Fruit fly (Drosophila melanogaster) whole organism, pupa: ENCODE results near the gene Irc.

ENCODE experiments used
- CG10348 ChIP-seq: fragments of 200-800 bp; sonication (Bioruptor generic); IDR thresholded peaks from 2 replicates; pipeline ENCODE4 v1.3.6; 2022; ENCODE audit warnings: missing biosample characterization, missing genetic modification characterization
- CG12605 ChIP-seq: fragments of 200-800 bp; sonication (Bioruptor generic); IDR thresholded peaks from 2 replicates; pipeline ENCODE4 v1.3.6; 2022; ENCODE audit warnings: missing biosample characterization, missing genetic modification characterization
- CG13204 ChIP-seq: fragments of 200-800 bp; sonication (Bioruptor generic); optimal IDR thresholded peaks from 2 replicates; lab custom pipeline; 2018; ENCODE audit warnings: missing biosample characterization, mild to moderate bottlenecking, missing genetic modification characterization, moderate library complexity
- CG14655 ChIP-seq: fragments of 200-800 bp; sonication (Bioruptor generic); optimal IDR thresholded peaks from 3 replicates; lab custom pipeline; 2017; ENCODE audit warnings: mild to moderate bottlenecking, missing biosample characterization, missing genetic modification reagents, missing genetic modification characterization
- CG15710 ChIP-seq: fragments of 200-800 bp; sonication (Bioruptor generic); optimal IDR thresholded peaks from 2 replicates; lab custom pipeline; 2018; ENCODE audit warnings: missing biosample characterization, mild to moderate bottlenecking, missing genetic modification characterization, moderate library complexity
- CG17806 ChIP-seq: fragments of 200-800 bp; sonication (Bioruptor generic); optimal IDR thresholded peaks from 2 replicates; lab custom pipeline; 2018; ENCODE audit warnings: missing biosample characterization, mild to moderate bottlenecking, missing genetic modification characterization, moderate library complexity
- CG32121 ChIP-seq: fragments of 200-800 bp; sonication (Bioruptor generic); IDR thresholded peaks from 2 replicates; pipeline ENCODE4 v1.3.6; 2022; ENCODE audit warnings: missing biosample characterization, missing genetic modification characterization
- CG34367 ChIP-seq: fragments of 200-800 bp; sonication (Bioruptor generic); optimal IDR thresholded peaks from 2 replicates; lab custom pipeline; 2018; ENCODE audit warnings: missing biosample characterization, mild to moderate bottlenecking, missing genetic modification characterization
- CG4496 ChIP-seq: fragments of 200-800 bp; sonication (Bioruptor generic); IDR thresholded peaks from 3 replicates; pipeline ENCODE4 v1.3.6; 2022; ENCODE audit warnings: missing biosample characterization, missing genetic modification characterization
- CG8159 ChIP-seq: fragments of 200-800 bp; sonication (Bioruptor generic); optimal IDR thresholded peaks from 3 replicates; lab custom pipeline; 2018; ENCODE audit warnings: missing biosample characterization, mild to moderate bottlenecking, missing genetic modification characterization, moderate library complexity
- CG8301 ChIP-seq: fragments of 200-800 bp; sonication (Bioruptor generic); optimal IDR thresholded peaks from 2 replicates; lab custom pipeline; 2018; ENCODE audit warnings: missing biosample characterization, mild to moderate bottlenecking, missing genetic modification characterization
- CG9948 ChIP-seq: fragments of 200-800 bp; sonication (Bioruptor generic); optimal IDR thresholded peaks from 2 replicates; lab custom pipeline; 2018; ENCODE audit warnings: missing biosample characterization, mild to moderate bottlenecking, missing genetic modification characterization, moderate library complexity
- D1 ChIP-seq: fragments of 200-800 bp; sonication (Bioruptor generic); optimal IDR thresholded peaks from 2 replicates; lab custom pipeline; 2018; ENCODE audit warnings: missing biosample characterization, mild to moderate bottlenecking, missing genetic modification characterization, moderate library complexity
- EcR ChIP-seq: fragments of 200-800 bp; sonication (Bioruptor generic); optimal IDR thresholded peaks from 3 replicates; lab custom pipeline; 2019; ENCODE audit warnings: missing biosample characterization, missing genetic modification characterization, mild to moderate bottlenecking, moderate library complexity, missing genetic modification reagents
- Ets98B ChIP-seq: fragments of 200-800 bp; sonication (Bioruptor generic); IDR thresholded peaks from 2 replicates; pipeline ENCODE4 v1.3.6; 2022; ENCODE audit warnings: missing biosample characterization, missing genetic modification characterization
- Pif1A ChIP-seq: fragments of 200-800 bp; sonication (Bioruptor generic); optimal IDR thresholded peaks from 3 replicates; lab custom pipeline; 2016; ENCODE audit warnings: missing biosample characterization, missing genetic modification characterization
- Pif1B ChIP-seq: fragments of 200-800 bp; sonication (Bioruptor generic); optimal IDR thresholded peaks from 3 replicates; lab custom pipeline; 2016; ENCODE audit warnings: missing biosample characterization, missing genetic modification characterization
- Snoo ChIP-seq: fragments of 200-800 bp; sonication (Bioruptor generic); optimal IDR thresholded peaks from 3 replicates; lab custom pipeline; 2017; ENCODE audit warnings: missing biosample characterization, mild to moderate bottlenecking, missing genetic modification characterization, inconsistent platforms
- fd96Ca ChIP-seq: fragments of 200-800 bp; sonication (Bioruptor generic); IDR thresholded peaks from 3 replicates; pipeline ENCODE4 v1.3.6; 2022; ENCODE audit warnings: missing biosample characterization, missing genetic modification characterization
- gl ChIP-seq: fragments of 200-800 bp; sonication (Bioruptor generic); optimal IDR thresholded peaks from 2 replicates; lab custom pipeline; 2018; ENCODE audit warnings: missing biosample characterization, mild to moderate bottlenecking, missing genetic modification characterization
- rn ChIP-seq: fragments of 200-800 bp; sonication (Bioruptor generic); IDR thresholded peaks from 2 replicates; pipeline ENCODE4 v1.3.6; 2022; ENCODE audit warnings: missing biosample characterization, missing genetic modification characterization

Gene Irc

DNA sequence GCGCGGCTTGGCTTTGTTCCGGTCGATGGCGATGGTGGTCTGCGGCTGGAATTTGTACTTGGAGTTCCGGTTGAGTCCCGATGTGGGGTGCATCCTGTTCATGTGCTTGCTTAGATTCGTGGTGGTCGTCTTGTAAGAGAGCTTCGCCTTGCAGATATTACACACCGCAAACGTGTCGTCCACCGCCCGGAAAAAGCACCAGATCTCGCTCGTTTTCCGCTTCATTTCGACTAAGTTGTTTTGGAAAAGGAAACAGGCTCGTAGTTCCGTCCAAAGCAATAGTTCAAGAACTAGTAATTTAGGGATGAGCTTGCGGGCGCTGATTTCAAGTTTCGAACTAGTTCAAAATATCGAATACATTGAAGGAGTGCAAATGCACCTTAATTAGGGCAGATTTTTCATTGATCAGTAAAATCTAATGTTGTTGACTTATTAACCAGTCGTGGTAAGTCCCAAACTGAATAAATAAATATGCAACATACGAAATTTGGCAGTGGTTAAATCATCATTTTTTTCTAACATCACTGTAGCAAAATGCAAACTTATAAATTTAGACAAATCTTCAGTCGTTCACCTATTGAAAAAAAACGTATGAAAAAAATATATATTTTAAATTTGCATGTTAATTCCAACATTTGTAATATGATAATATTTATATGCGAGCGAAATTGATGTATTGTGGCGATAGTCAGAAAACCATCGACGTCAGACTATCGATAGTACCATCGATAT, 40.3 kb downstream of the Irc start, which contains the start of the genes bdwf and Patr-1:
Gene bdwf, minus strand, starts transcription at position 299 of the 732 bp plus-strand sequence.
Gene Patr-1, plus strand, starts transcription at position 727 of the 732 bp plus-strand sequence.
- TF ChIP-seq CG34367 (tag; lab: Kevin White, UChicago) (no peak), rn (GFP tag; lab: Robert Waterston, UW) (no peak), fd96Ca (GFP tag; lab: Robert Waterston, UW) (no peak), D1 (tag; lab: Kevin White, UChicago) (no peak), CG32121 (GFP tag; lab: Robert Waterston, UW) (no peak), gl (tag; lab: Kevin White, UChicago) (no peak)

DNA sequence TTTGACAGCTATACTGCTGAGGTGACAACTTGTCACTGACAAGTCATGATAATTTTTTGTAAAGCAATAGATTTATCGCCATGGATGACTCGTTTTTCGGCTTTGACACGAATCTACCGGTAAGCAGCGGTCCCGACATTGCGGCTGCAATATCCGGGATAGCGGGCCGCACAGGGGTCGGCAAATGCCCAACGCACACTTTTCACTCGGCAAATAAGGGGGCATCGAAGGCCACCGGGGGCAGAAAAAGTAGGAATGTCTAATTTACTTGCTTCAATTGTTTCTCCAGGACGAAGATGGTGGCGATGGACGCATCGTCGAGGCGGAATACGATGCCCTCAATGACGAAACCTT, 40.9 kb downstream of the Irc start:
- TF ChIP-seq Ets98B (GFP tag; lab: Robert Waterston, UW) (no peak), CG12605 (GFP tag; lab: Robert Waterston, UW) (no peak), Pif1A (GFP tag; lab: Kevin White, UChicago) (no peak), CG14655 (GFP tag; lab: Kevin White, UChicago) (no peak)

DNA sequence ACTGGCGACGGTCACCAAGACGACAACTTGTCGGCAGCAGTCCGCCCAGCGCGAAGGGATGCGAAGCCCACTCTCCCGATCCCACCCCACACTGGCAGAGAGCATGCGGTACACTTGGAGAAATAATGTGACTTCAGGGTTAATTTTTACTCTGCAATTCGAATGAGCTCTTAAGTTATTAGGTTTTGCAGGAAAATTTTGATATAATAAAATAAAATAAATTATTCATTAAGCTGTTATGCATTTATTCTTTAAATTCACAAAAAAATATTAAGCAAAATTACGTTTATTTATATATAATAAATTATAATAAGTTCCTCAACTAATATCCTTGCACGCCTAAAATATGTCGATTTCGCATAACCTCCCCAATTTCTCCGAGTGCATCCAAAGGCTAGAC, 46.2 kb downstream of the Irc start:
- TF ChIP-seq CG17806 (tag; lab: Kevin White, UChicago): peak; percentile 33
- no peak for TF ChIP-seq CG8301
- peak; percentile 46 for TF ChIP-seq CG9948
- no peak for TF ChIP-seq CG4496 (GFP tag; lab: Robert Waterston, UW)
- no peak for TF ChIP-seq CG14655 (GFP tag; lab: Kevin White, UChicago)
- TF ChIP-seq Ets98B (GFP tag; lab: Robert Waterston, UW): no peak
- TF ChIP-seq CG34367 (tag; lab: Kevin White, UChicago): peak; percentile 23
- no peak for TF ChIP-seq Snoo (tag; lab: Kevin White, UChicago)
- no peak for TF ChIP-seq D1 (tag; lab: Kevin White, UChicago)
- no peak for TF ChIP-seq CG13204 (GFP tag; lab: Kevin White, UChicago)
- TF ChIP-seq rn (GFP tag; lab: Robert Waterston, UW): no peak
- no peak for TF ChIP-seq Pif1B
- no peak for TF ChIP-seq gl (tag; lab: Kevin White, UChicago)
- TF ChIP-seq CG10348: no peak
- peak; percentile 9 for TF ChIP-seq CG8159 (tag; lab: Kevin White, UChicago)
- no peak for TF ChIP-seq CG32121 (GFP tag; lab: Robert Waterston, UW)
- no peak for TF ChIP-seq fd96Ca (GFP tag; lab: Robert Waterston, UW)
- no peak for TF ChIP-seq Pif1A (GFP tag; lab: Kevin White, UChicago)
- no peak for TF ChIP-seq EcR (GFP tag; lab: Kevin White, UChicago)
- TF ChIP-seq CG12605 (GFP tag; lab: Robert Waterston, UW): no peak
- TF ChIP-seq CG15710 (tag; lab: Kevin White, UChicago): peak; percentile 48

DNA sequence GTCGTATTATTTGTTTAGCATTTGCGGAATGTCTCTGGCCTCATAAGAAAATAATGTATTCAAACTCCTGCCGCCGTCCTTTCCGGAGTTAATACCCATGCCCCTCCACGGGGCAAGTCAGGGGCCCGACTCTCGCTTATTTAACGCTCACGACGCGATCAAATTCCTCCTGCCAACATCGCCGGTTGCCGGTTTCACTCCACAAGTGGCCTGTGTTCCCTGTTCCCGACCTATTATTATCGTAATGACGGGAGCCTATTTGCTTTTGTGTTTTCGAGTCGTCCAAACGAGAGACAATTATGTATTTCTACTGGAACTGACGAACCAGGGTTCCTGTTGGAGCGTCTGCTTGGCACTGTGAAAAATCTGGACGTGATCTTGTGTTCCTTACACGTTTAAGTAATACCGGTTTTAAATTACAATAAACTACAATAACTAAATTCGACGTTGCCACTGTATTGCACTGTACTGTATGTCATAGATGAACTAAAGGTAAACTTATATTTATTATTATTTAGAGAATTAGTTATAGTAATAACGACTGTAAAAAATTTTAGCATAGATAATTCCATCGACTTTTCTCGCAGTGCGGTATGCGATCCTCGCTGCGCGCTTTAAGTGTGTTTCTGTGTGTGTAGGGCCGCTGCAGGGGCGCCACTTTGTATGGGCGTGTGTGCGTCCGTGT, 49.9 kb downstream of the Irc start:
- peak; percentile 75 for TF ChIP-seq CG34367 (tag; lab: Kevin White, UChicago)
- peak; percentile 90 for TF ChIP-seq CG13204 (GFP tag; lab: Kevin White, UChicago)
- peak; percentile 81 for TF ChIP-seq Pif1A (GFP tag; lab: Kevin White, UChicago)
- TF ChIP-seq gl (tag; lab: Kevin White, UChicago): peak; percentile 58
- TF ChIP-seq Ets98B (GFP tag; lab: Robert Waterston, UW): no peak
- no peak for TF ChIP-seq fd96Ca (GFP tag; lab: Robert Waterston, UW)
- TF ChIP-seq CG17806 (tag; lab: Kevin White, UChicago): peak; percentile 86
- TF ChIP-seq Snoo (tag; lab: Kevin White, UChicago): peak; percentile 71
- peak; percentile 91 for TF ChIP-seq CG8159 (tag; lab: Kevin White, UChicago)
- TF ChIP-seq CG12605 (GFP tag; lab: Robert Waterston, UW): peak; percentile 39; the same call in 1 of the 2 replicates
- peak; percentile 69 for TF ChIP-seq CG4496 (GFP tag; lab: Robert Waterston, UW)
- TF ChIP-seq CG14655 (GFP tag; lab: Kevin White, UChicago): peak; percentile 85
- peak; percentile 88 for TF ChIP-seq CG15710 (tag; lab: Kevin White, UChicago)
- TF ChIP-seq CG32121 (GFP tag; lab: Robert Waterston, UW): no peak
- TF ChIP-seq EcR (GFP tag; lab: Kevin White, UChicago): peak; percentile 23
- no peak for TF ChIP-seq rn (GFP tag; lab: Robert Waterston, UW)
- TF ChIP-seq CG9948: peak; percentile 86
- TF ChIP-seq CG10348: no peak
- peak; percentile 69 for TF ChIP-seq CG8301
- peak; percentile 80 for TF ChIP-seq Pif1B
- peak; percentile 17 for TF ChIP-seq D1 (tag; lab: Kevin White, UChicago)

DNA sequence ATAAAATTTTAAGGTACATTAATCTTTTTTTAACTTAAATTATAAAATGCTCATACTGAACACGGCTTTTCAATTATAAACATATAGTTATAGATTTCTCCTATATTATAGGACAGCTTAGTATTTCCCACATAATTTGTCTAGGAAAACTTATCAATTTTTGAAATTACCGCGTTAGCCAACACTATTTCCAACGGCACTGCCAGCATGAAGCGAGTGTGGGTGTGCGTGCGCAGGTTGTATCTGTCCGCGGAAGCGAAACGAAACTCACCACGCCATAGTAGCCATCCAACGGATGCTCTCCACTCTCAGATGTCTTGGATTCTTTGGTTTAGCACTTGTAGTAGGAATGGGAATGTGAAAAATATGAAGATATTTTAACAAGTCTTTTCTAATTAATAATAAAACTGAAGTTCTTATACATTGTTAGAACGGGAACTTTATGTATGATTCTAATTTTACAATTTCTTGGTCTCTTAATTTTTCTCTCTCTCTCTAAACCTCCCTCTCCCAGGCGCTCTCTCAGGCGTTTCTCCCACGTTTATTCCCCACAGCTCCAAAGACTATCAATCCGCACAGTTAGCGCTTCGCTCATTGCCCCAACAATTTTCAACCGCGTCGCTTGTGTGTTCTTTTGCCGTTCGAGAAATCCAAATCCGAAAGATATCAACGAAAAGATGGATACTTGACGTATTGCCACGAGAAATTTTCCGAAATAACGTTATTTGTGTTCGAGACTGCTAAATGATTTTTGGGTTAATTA, 50.9 kb downstream of the Irc start, which contains the start of gene Dad:
Gene Dad, plus strand, starts transcription at position 593 of the 763 bp plus-strand sequence.
- no peak for TF ChIP-seq CG8301
- TF ChIP-seq Ets98B (GFP tag; lab: Robert Waterston, UW): no peak
- TF ChIP-seq EcR (GFP tag; lab: Kevin White, UChicago): no peak
- TF ChIP-seq D1 (tag; lab: Kevin White, UChicago): no peak
- TF ChIP-seq CG10348: no peak
- TF ChIP-seq gl (tag; lab: Kevin White, UChicago): no peak
- TF ChIP-seq fd96Ca (GFP tag; lab: Robert Waterston, UW): no peak
- peak; percentile 4 for TF ChIP-seq CG8159 (tag; lab: Kevin White, UChicago)
- TF ChIP-seq CG14655 (GFP tag; lab: Kevin White, UChicago): peak; percentile 5
- peak; percentile 30 for TF ChIP-seq Pif1B
- no peak for TF ChIP-seq CG13204 (GFP tag; lab: Kevin White, UChicago)
- TF ChIP-seq CG9948: peak; percentile 29
- no peak for TF ChIP-seq rn (GFP tag; lab: Robert Waterston, UW)
- TF ChIP-seq CG15710 (tag; lab: Kevin White, UChicago): peak; percentile 22
- peak; percentile 10 for TF ChIP-seq CG34367 (tag; lab: Kevin White, UChicago)
- TF ChIP-seq CG17806 (tag; lab: Kevin White, UChicago): peak; percentile 41
- peak; percentile 25 for TF ChIP-seq Snoo (tag; lab: Kevin White, UChicago)
- TF ChIP-seq Pif1A (GFP tag; lab: Kevin White, UChicago): peak; percentile 39
- 0 out of 3 replicates have a peak, but pooled peaks have one; percentile 13 for TF ChIP-seq CG4496 (GFP tag; lab: Robert Waterston, UW)
- no peak; the same call in 1 of the 2 replicates for TF ChIP-seq CG32121 (GFP tag; lab: Robert Waterston, UW)
- peak; percentile 27; the same call in 1 of the 2 replicates for TF ChIP-seq CG12605 (GFP tag; lab: Robert Waterston, UW)
